Worm (Caenorhabditis elegans): ENCODE data around the gene C08F11.17.
"Not testable (repeated sequence)": the region's sequence is repeated elsewhere in the genome, so short reads cannot be mapped to it uniquely, and the experiment has no call there.

- TF ChIP-seq vab-15 (tag; optimal IDR thresholded peaks at IDR 0.05); nhr-77 (tag; optimal IDR thresholded peaks at IDR 0.05); unc-62 (GFP tag; optimal IDR thresholded peaks at IDR 0.05); nhr-28 (tag; optimal IDR thresholded peaks at IDR 0.05); skn-1 (tag; optimal IDR thresholded peaks at IDR 0.05); rnt-1 (tag; optimal IDR thresholded peaks at IDR 0.05); nhr-90 (tag; optimal IDR thresholded peaks at IDR 0.05; ENCODE audit: poor library complexity); elt-3 (tag; optimal IDR thresholded peaks at IDR 0.05); pqm-1 (tag; optimal IDR thresholded peaks at IDR 0.05); fos-1 (tag; optimal IDR thresholded peaks at IDR 0.05): not testable (repeated sequence)
These were observed 9.3 kb upstream of the C08F11.17 start, which contains the start of gene Y45F10C.1 for ce11 chrIV:13659449-13659848.
